Worm (Caenorhabditis elegans): ENCODE measurements around the gene msrp-7.

DNA sequence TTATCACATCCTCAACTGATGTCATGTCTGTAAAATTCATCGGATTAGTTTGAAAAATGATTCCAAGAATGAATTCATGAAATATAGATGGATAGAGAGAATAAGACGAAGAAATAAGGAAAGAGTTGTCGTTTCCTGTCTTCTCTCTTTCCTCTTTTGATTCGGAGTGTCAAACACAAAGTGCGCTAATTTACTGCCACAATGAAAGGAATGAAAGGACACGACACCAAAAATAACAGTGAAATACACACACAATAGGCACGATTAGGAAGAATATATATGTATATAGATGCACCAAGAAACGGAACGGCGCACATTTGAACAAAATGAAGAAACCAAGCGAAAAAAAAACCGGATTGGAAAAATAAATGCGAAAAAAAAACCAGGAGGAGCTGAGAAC is 18.3 kb downstream of the msrp-7 start, which contains the start of gene VM106R.1:
- TF ChIP-seq zag-1 (tag; optimal IDR thresholded peaks at IDR 0.05): no peak
- no peak for TF ChIP-seq nhr-42 (GFP tag; IDR thresholded peaks at IDR 0.05)
- TF ChIP-seq lsy-2 (tag; optimal IDR thresholded peaks at IDR 0.05): no peak
- no peak for TF ChIP-seq aha-1 (tag)
- no peak for TF ChIP-seq pha-4 (GFP tag; IDR thresholded peaks at IDR 0.05)
- TF ChIP-seq pha-4 (tag; optimal IDR thresholded peaks at IDR 0.05): no peak
- TF ChIP-seq ctbp-1 (GFP tag; IDR thresholded peaks at IDR 0.05): no peak
- no peak for TF ChIP-seq hlh-30 (tag; optimal IDR thresholded peaks at IDR 0.05; ENCODE audit: insufficient read depth)
- no peak for TF ChIP-seq R02D3.7 (tag; optimal IDR thresholded peaks at IDR 0.05)
- no peak for TF ChIP-seq nhr-41 (GFP tag; IDR thresholded peaks at IDR 0.05)

Measured in whole organism, L4 larva.